Worm (Caenorhabditis elegans) whole organism, mixed stage, embryonic: ENCODE measurements around the gene sul-2.

ENCODE experiments used
- cnd-1 ChIP-seq: fragments of 200-800 bp; sonication (Bioruptor generic); optimal IDR thresholded peaks from 2 replicates; lab custom pipeline; 2018; ENCODE audit warnings: mild to moderate bottlenecking, missing genetic modification characterization, missing compliant biosample characterization
- nhr-12 ChIP-seq: fragments of 150-350 bp; optimal IDR thresholded peaks from 2 replicates; lab custom pipeline; 2014; ENCODE audit warnings: missing biosample characterization, missing genetic modification characterization
- nhr-2 ChIP-seq: fragments of 150-350 bp; optimal IDR thresholded peaks from 2 replicates; lab custom pipeline; 2014; ENCODE audit warnings: missing biosample characterization, missing genetic modification characterization
- tbx-8 ChIP-seq: fragments of 200-800 bp; sonication (Bioruptor generic); optimal IDR thresholded peaks from 2 replicates; lab custom pipeline; 2018; ENCODE audit warnings: mild to moderate bottlenecking, missing genetic modification characterization, moderate library complexity, missing compliant biosample characterization

ce11 chrV:8130812-8131211, 26.7 kb upstream of the sul-2 start:
- TF ChIP-seq nhr-2, result no peak
- no peak for TF ChIP-seq cnd-1 (tag; lab: Kevin White, UChicago)
- no peak for TF ChIP-seq nhr-12 (tag; lab: Kevin White, UChicago)
- no peak for TF ChIP-seq tbx-8 (GFP tag; lab: Kevin White, UChicago)
